Fruit fly (Drosophila melanogaster) whole organism, embryonic: Measurements from ENCODE around the gene Hsp110.

Experiments used
- CG11398 ChIP-seq: fragments of 200-800 bp; sonication (Bioruptor generic); optimal IDR thresholded peaks from 2 replicates; lab custom pipeline; 2016; ENCODE audit warnings: missing biosample characterization, missing genetic modification characterization
- CG11560 ChIP-seq: fragments of 200-800 bp; sonication (Bioruptor generic); IDR thresholded peaks from 3 replicates; pipeline ENCODE4 v1.3.6; 2022; ENCODE audit warnings: missing biosample characterization, missing genetic modification characterization
- CG12299 ChIP-seq: fragments of 200-800 bp; sonication (Bioruptor generic); optimal IDR thresholded peaks from 2 replicates; lab custom pipeline; 2018; ENCODE audit warnings: missing biosample characterization, mild to moderate bottlenecking, missing genetic modification characterization
- CG12659 ChIP-seq: fragments of 200-800 bp; sonication (Bioruptor generic); optimal IDR thresholded peaks from 3 replicates; lab custom pipeline; 2017; ENCODE audit warnings: mild to moderate bottlenecking, missing biosample characterization, missing genetic modification reagents, missing genetic modification characterization
- CG14965 ChIP-seq: fragments of 200-800 bp; sonication (Bioruptor generic); optimal IDR thresholded peaks from 2 replicates; lab custom pipeline; 2016; ENCODE audit warnings: missing biosample characterization, missing genetic modification characterization, borderline replicate concordance
- CG15011 ChIP-seq: fragments of 200-800 bp; sonication (Bioruptor generic); optimal IDR thresholded peaks from 3 replicates; lab custom pipeline; 2018; ENCODE audit warnings: missing biosample characterization, mild to moderate bottlenecking, missing genetic modification characterization
- CG16815 ChIP-seq: fragments of 200-800 bp; sonication (Bioruptor generic); optimal IDR thresholded peaks from 3 replicates; lab custom pipeline; 2017; ENCODE audit warnings: missing biosample characterization, mild to moderate bottlenecking, missing genetic modification characterization
- CG17912 ChIP-seq: fragments of 200-800 bp; sonication (Bioruptor generic); optimal IDR thresholded peaks from 2 replicates; lab custom pipeline; 2018; ENCODE audit warnings: missing biosample characterization, mild to moderate bottlenecking, missing genetic modification characterization
- CG1832 ChIP-seq: fragments of 200-800 bp; sonication (Bioruptor generic); optimal IDR thresholded peaks from 2 replicates; lab custom pipeline; 2017; ENCODE audit warnings: missing biosample characterization, mild to moderate bottlenecking, missing genetic modification characterization, inconsistent platforms
- CG18619 ChIP-seq: fragments of 200-800 bp; sonication (Bioruptor generic); optimal IDR thresholded peaks from 3 replicates; lab custom pipeline; 2017; ENCODE audit warnings: missing biosample characterization, mild to moderate bottlenecking, missing genetic modification characterization
- CG3995 ChIP-seq: fragments of 200-800 bp; sonication (Bioruptor generic); optimal IDR thresholded peaks from 3 replicates; lab custom pipeline; 2016; ENCODE audit warnings: missing biosample characterization, missing genetic modification characterization
- CG5180 ChIP-seq: fragments of 200-800 bp; sonication (Bioruptor generic); optimal IDR thresholded peaks from 3 replicates; lab custom pipeline; 2017; ENCODE audit warnings: missing biosample characterization, missing genetic modification characterization, mild to moderate bottlenecking, moderate library complexity, missing genetic modification reagents
- CG6654 ChIP-seq: fragments of 200-800 bp; sonication (Bioruptor generic); optimal IDR thresholded peaks from 2 replicates; lab custom pipeline; 2017; ENCODE audit warnings: missing biosample characterization, mild to moderate bottlenecking, missing genetic modification characterization
- CG6765 ChIP-seq: fragments of 200-800 bp; sonication (Bioruptor generic); optimal IDR thresholded peaks from 3 replicates; lab custom pipeline; 2017; ENCODE audit warnings: missing biosample characterization, mild to moderate bottlenecking, missing genetic modification characterization
- CG7357 ChIP-seq: fragments of 200-800 bp; sonication (Bioruptor generic); IDR thresholded peaks from 3 replicates; pipeline ENCODE4 v1.3.6; 2022; ENCODE audit warnings: missing biosample characterization, missing genetic modification characterization
- CG7987 ChIP-seq: fragments of 200-800 bp; sonication (Bioruptor generic); optimal IDR thresholded peaks from 2 replicates; lab custom pipeline; 2018; ENCODE audit warnings: missing biosample characterization, mild to moderate bottlenecking, missing genetic modification characterization, moderate library complexity
- CG8281 ChIP-seq: fragments of 200-800 bp; sonication (Bioruptor generic); optimal IDR thresholded peaks from 2 replicates; lab custom pipeline; 2018; ENCODE audit warnings: missing biosample characterization, mild to moderate bottlenecking, missing genetic modification characterization, moderate library complexity
- CG8478 ChIP-seq: fragments of >200 bp; optimal IDR thresholded peaks from 2 replicates; lab custom pipeline; 2018
- CoRest ChIP-seq: fragments of 200-800 bp; sonication (Bioruptor generic); optimal IDR thresholded peaks from 3 replicates; lab custom pipeline; 2018; ENCODE audit warnings: missing biosample characterization, mild to moderate bottlenecking, missing genetic modification characterization, moderate library complexity
- Dll ChIP-seq: fragments of 200-800 bp; sonication (Bioruptor generic); IDR thresholded peaks from 4 replicates; pipeline ENCODE4 v1.3.6; 2022; ENCODE audit warnings: missing biosample characterization, missing genetic modification characterization; ENCODE audit not compliant: partially characterized antibody
- Doc2 ChIP-seq: fragments of 200-800 bp; sonication (Bioruptor generic); IDR thresholded peaks from 2 replicates; pipeline ENCODE4 v1.3.6; 2022; ENCODE audit warnings: missing biosample characterization, missing genetic modification characterization
- Fer1 ChIP-seq: fragments of 200-800 bp; sonication (Bioruptor generic); optimal IDR thresholded peaks from 2 replicates; lab custom pipeline; 2017; ENCODE audit warnings: missing biosample characterization, mild to moderate bottlenecking, missing genetic modification characterization
- HLHmδ ChIP-seq: fragments of 200-800 bp; sonication (Bioruptor generic); optimal IDR thresholded peaks from 2 replicates; lab custom pipeline; 2018; ENCODE audit warnings: missing biosample characterization, mild to moderate bottlenecking, missing genetic modification characterization, moderate library complexity
- NC2α ChIP-seq: fragments of 200-800 bp; sonication (Bioruptor generic); optimal IDR thresholded peaks from 2 replicates; lab custom pipeline; 2016; ENCODE audit warnings: missing biosample characterization, missing genetic modification characterization
- Opbp ChIP-seq: fragments of 200-800 bp; sonication (Bioruptor generic); IDR thresholded peaks from 3 replicates; pipeline ENCODE4 v1.3.6; 2022; ENCODE audit warnings: missing biosample characterization, missing genetic modification characterization; ENCODE audit not compliant: partially characterized antibody
- Poxn ChIP-seq: fragments of 200-800 bp; sonication (Bioruptor generic); IDR thresholded peaks from 2 replicates; pipeline ENCODE4 v1.3.6; 2022; ENCODE audit warnings: missing biosample characterization, missing genetic modification characterization
- TFAM ChIP-seq: fragments of 200-800 bp; sonication (Bioruptor generic); optimal IDR thresholded peaks from 2 replicates; lab custom pipeline; 2017; ENCODE audit warnings: missing biosample characterization, missing genetic modification characterization, inconsistent platforms
- Xbp1 ChIP-seq: fragments of 200-800 bp; sonication (Bioruptor generic); optimal IDR thresholded peaks from 3 replicates; lab custom pipeline; 2016; ENCODE audit warnings: missing biosample characterization, mild to moderate bottlenecking, missing genetic modification characterization
- ara ChIP-seq: fragments of 200-800 bp; sonication (Bioruptor generic); IDR thresholded peaks from 2 replicates; pipeline ENCODE4 v1.3.6; 2022; ENCODE audit warnings: missing biosample characterization, missing genetic modification characterization
- ase ChIP-seq: fragments of 200-800 bp; sonication (Bioruptor generic); IDR thresholded peaks from 3 replicates; pipeline ENCODE4 v1.3.6; 2022; ENCODE audit warnings: missing biosample characterization, missing genetic modification characterization
- bowl ChIP-seq: fragments of 200-800 bp; sonication (Bioruptor generic); IDR thresholded peaks from 2 replicates; pipeline ENCODE4 v1.3.6; 2022; ENCODE audit warnings: missing biosample characterization, missing genetic modification characterization
- cato ChIP-seq: fragments of 200-800 bp; sonication (Bioruptor generic); optimal IDR thresholded peaks from 2 replicates; lab custom pipeline; 2016; ENCODE audit warnings: missing biosample characterization, missing genetic modification characterization, borderline replicate concordance
- ci ChIP-seq: fragments of 200-800 bp; sonication (Bioruptor generic); IDR thresholded peaks from 3 replicates; pipeline ENCODE4 v1.3.6; 2022; ENCODE audit warnings: missing biosample characterization, missing genetic modification characterization
- crol ChIP-seq: fragments of 200-800 bp; sonication (Bioruptor generic); IDR thresholded peaks from 2 replicates; pipeline ENCODE4 v1.3.6; 2022; ENCODE audit warnings: missing biosample characterization, missing genetic modification characterization
- eve ChIP-seq, 2 experiments: fragments of >200 bp; optimal IDR thresholded peaks; 2 replicates each; lab custom pipeline; 2017; ENCODE audit warnings: missing biosample characterization in 2 of 2, missing genetic modification characterization in 2 of 2
- gcm ChIP-seq: fragments of 200-800 bp; sonication (Bioruptor generic); optimal IDR thresholded peaks from 2 replicates; lab custom pipeline; 2019; ENCODE audit warnings: missing biosample characterization, mild to moderate bottlenecking, missing genetic modification characterization, moderate library complexity
- h ChIP-seq: fragments of >200 bp; optimal IDR thresholded peaks from 2 replicates; lab custom pipeline; 2017
- hkb ChIP-seq, 2 experiments: fragments of 200-800 bp in 1 of 2; fragments of >200 bp in 1 of 2; sonication (Bioruptor generic) in 1 of 2; IDR thresholded peaks in 1 of 2; optimal IDR thresholded peaks in 1 of 2; 2 replicates each; pipeline versions ENCODE4 v1.3.6 to Lab custom; 2017 to 2022; ENCODE audit warnings: missing biosample characterization in 1 of 2, missing genetic modification characterization in 1 of 2
- mld ChIP-seq: fragments of 200-800 bp; sonication (Bioruptor generic); IDR thresholded peaks from 3 replicates; pipeline ENCODE4 v1.3.6; 2022; ENCODE audit warnings: missing biosample characterization, missing genetic modification characterization; ENCODE audit not compliant: partially characterized antibody
- nmo ChIP-seq: fragments of 200-800 bp; sonication (Bioruptor generic); optimal IDR thresholded peaks from 2 replicates; lab custom pipeline; 2018; ENCODE audit warnings: missing biosample characterization, mild to moderate bottlenecking, missing genetic modification characterization, moderate library complexity
- nom ChIP-seq: fragments of 200-800 bp; sonication (Bioruptor generic); optimal IDR thresholded peaks from 2 replicates; lab custom pipeline; 2017; ENCODE audit warnings: missing biosample characterization, missing genetic modification characterization, mild to moderate bottlenecking, moderate library complexity, missing genetic modification reagents
- odd ChIP-seq: fragments of 200-800 bp; sonication (Bioruptor generic); optimal IDR thresholded peaks from 2 replicates; lab custom pipeline; 2017; ENCODE audit warnings: missing biosample characterization, mild to moderate bottlenecking, missing genetic modification characterization
- pb ChIP-seq: fragments of 200-800 bp; sonication (Bioruptor generic); optimal IDR thresholded peaks from 3 replicates; lab custom pipeline; 2016; ENCODE audit warnings: missing biosample characterization, missing genetic modification characterization
- pum ChIP-seq: fragments of 200-800 bp; sonication (Bioruptor generic); optimal IDR thresholded peaks from 2 replicates; lab custom pipeline; 2016; ENCODE audit warnings: missing biosample characterization, missing genetic modification characterization
- sens ChIP-seq: fragments of 200-800 bp; sonication (Bioruptor generic); peaks from one replicate; lab custom pipeline; 2016; ENCODE audit warnings: missing biosample characterization, missing genetic modification characterization
- sim ChIP-seq: fragments of 200-800 bp; sonication (Bioruptor generic); IDR thresholded peaks from 2 replicates; pipeline ENCODE4 v1.3.6; 2022; ENCODE audit warnings: missing biosample characterization, missing genetic modification characterization
- tin ChIP-seq: fragments of 200-800 bp; sonication (Bioruptor generic); optimal IDR thresholded peaks from 3 replicates; lab custom pipeline; 2016; ENCODE audit warnings: missing biosample characterization, missing genetic modification characterization
- tio ChIP-seq: fragments of 200-800 bp; sonication (Bioruptor generic); optimal IDR thresholded peaks from 2 replicates; lab custom pipeline; 2017; ENCODE audit warnings: missing biosample characterization, missing genetic modification characterization, inconsistent platforms
- usp ChIP-seq: fragments of >200 bp; optimal IDR thresholded peaks from 2 replicates; lab custom pipeline; 2017; ENCODE audit warnings: missing biosample characterization, missing genetic modification characterization
- vvl ChIP-seq: fragments of 200-800 bp; sonication (Bioruptor generic); IDR thresholded peaks from 2 replicates; pipeline ENCODE4 v1.3.6; 2022; ENCODE audit warnings: missing biosample characterization, missing genetic modification characterization
- zen2 ChIP-seq: fragments of 200-800 bp; sonication (Bioruptor generic); IDR thresholded peaks from 3 replicates; pipeline ENCODE4 v1.3.6; 2022; ENCODE audit warnings: missing biosample characterization, missing genetic modification characterization; ENCODE audit not compliant: partially characterized antibody

Gene Hsp110

DNA sequence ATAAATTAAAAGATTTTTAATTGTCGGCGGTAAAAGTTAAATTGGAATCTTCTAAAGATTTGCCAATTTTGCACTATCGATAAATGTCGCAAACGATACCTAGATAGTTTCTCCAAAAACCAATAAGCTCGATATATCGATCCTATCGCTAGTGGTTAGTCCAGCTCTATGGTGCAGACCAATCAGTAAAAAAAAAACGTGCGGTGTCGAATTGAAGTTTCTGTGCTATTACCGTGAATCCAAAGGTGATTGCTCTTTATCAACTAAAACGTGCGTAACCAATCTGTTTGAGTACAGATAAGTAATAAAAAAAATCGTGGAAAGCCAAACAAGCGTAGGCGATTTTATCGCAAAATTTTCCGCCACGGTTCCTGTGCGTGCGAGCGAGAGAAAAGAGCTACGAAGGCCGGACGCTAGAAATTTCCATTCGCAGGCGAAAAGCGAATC, at the start of gene Hsp110 (continued):
- TF ChIP-seq CG3995 (GFP tag; lab: Kevin White, UChicago) (peak; percentile 3), ci (GFP tag; lab: Robert Waterston, UW) (peak; percentile 45; the same call in 2 of the 3 replicates), odd (GFP tag; lab: Kevin White, UChicago) (no peak), CG5180 (no peak), CG7987 (GFP tag; lab: Kevin White, UChicago) (peak; percentile 47), HLHmδ (GFP tag; lab: Kevin White, UChicago) (no peak), sens (GFP tag; lab: Kevin White, UChicago) (peak; percentile 81), vvl (GFP tag; lab: Robert Waterston, UW) (peak; percentile 24; the same call in 1 of the 2 replicates), CG17912 (GFP tag; lab: Kevin White, UChicago) (peak; percentile 62), CG1832 (GFP tag; lab: Kevin White, UChicago) (peak; percentile 60), CG16815 (no peak), pb (GFP tag; lab: Kevin White, UChicago) (no peak), TFAM (GFP tag; lab: Kevin White, UChicago) (no peak), Doc2 (GFP tag; lab: Robert Waterston, UW) (no peak), crol (no peak), CG7357 (no peak), CG6654 (GFP tag; lab: Kevin White, UChicago) (no peak), CoRest (tag; lab: Kevin White, UChicago) (peak; percentile 40), gcm (GFP tag; lab: Kevin White, UChicago) (no peak), Opbp (GFP tag; lab: Robert Waterston, UW) (peak; percentile 99), hkb (optimal IDR thresholded peaks at IDR 0.05; lab: Kevin White, UChicago) (no peak), hkb (GFP tag; IDR thresholded peaks at IDR 0.05; lab: Robert Waterston, UW) (peak; percentile 19; the same call in 1 of the 2 replicates), cato (GFP tag; lab: Kevin White, UChicago) (no peak), Dll (peak; percentile 97), CG18619 (GFP tag; lab: Kevin White, UChicago) (no peak), Fer1 (GFP tag; lab: Kevin White, UChicago) (peak; percentile 55), pum (GFP tag; lab: Kevin White, UChicago) (no peak), CG12659 (peak; percentile 54), zen2 (peak; percentile 99), CG6765 (GFP tag; lab: Kevin White, UChicago) (peak; percentile 8), tio (GFP tag; lab: Kevin White, UChicago) (no peak), mld (GFP tag; lab: Robert Waterston, UW) (peak; percentile 99), CG15011 (GFP tag; lab: Kevin White, UChicago) (no peak), eve (GFP tag; optimal IDR thresholded peaks at IDR 0.05; lab: Kevin White, UChicago) (no peak), sim (no peak), CG8281 (no peak), CG12299 (peak; percentile 37), nom (GFP tag; lab: Kevin White, UChicago) (peak; percentile 66), ara (GFP tag; lab: Robert Waterston, UW) (no peak), CG14965 (GFP tag; lab: Kevin White, UChicago) (no peak), CG11398 (peak; percentile 25), Poxn (no peak), bowl (GFP tag; lab: Robert Waterston, UW) (no peak), CG11560 (tag; lab: Robert Waterston, UW) (no peak), nmo (GFP tag; lab: Kevin White, UChicago) (peak; percentile 53), h (lab: Kevin White, UChicago) (no peak), NC2α (GFP tag; lab: Kevin White, UChicago) (no peak), CG8478 (no peak), Xbp1 (GFP tag; lab: Kevin White, UChicago) (peak; percentile 5), usp (no peak), ase (no peak), tin (GFP tag; lab: Kevin White, UChicago) (peak; percentile 21)
